Worm (Caenorhabditis elegans) whole organism, midembryonic: ENCODE measurements around the gene srh-83.

Experiments used
- flt-1 ChIP-seq: fragments of 200-800 bp; sonication (Bioruptor generic); IDR thresholded peaks from 2 replicates; pipeline ENCODE4 v1.3.6; 2022; ENCODE audit warnings: missing genetic modification characterization, missing compliant biosample characterization
- ztf-29 ChIP-seq: fragments of 200-800 bp; sonication (Bioruptor generic); IDR thresholded peaks from 2 replicates; pipeline ENCODE4 v1.3.6; 2022; ENCODE audit warnings: missing genetic modification reagents, missing genetic modification characterization, missing compliant biosample characterization

- TF ChIP-seq ztf-29 (GFP tag; lab: Robert Waterston, UW) (no peak), flt-1 (GFP tag; lab: Robert Waterston, UW) (no peak)
Measured at ce11 chrV:7132248-7132647, 32.1 kb upstream of the srh-83 start, which contains the start of gene sre-10.
